Worm (Caenorhabditis elegans) whole organism, L2 larva: ENCODE measurements around the gene vha-19.

Experiments
- F13H6.1 ChIP-seq: sonication (generic microtip); optimal IDR thresholded peaks from 2 replicates; lab custom pipeline; 2016; ENCODE audit warnings: missing genetic modification characterization, missing compliant biosample characterization
- R02D3.7 ChIP-seq: fragments of 150-350 bp; optimal IDR thresholded peaks from 2 replicates; lab custom pipeline; 2014; ENCODE audit warnings: missing biosample characterization, missing genetic modification characterization
- Y55F3AM.14 ChIP-seq: fragments of 200-800 bp; sonication (Bioruptor generic); optimal IDR thresholded peaks from 2 replicates; lab custom pipeline; 2018; ENCODE audit warnings: mild to moderate bottlenecking, missing genetic modification characterization, missing compliant biosample characterization
- ZK546.5 ChIP-seq: sonication (generic microtip); optimal IDR thresholded peaks from 2 replicates; lab custom pipeline; 2017; ENCODE audit warnings: missing biosample characterization, missing genetic modification characterization
- alr-1 ChIP-seq: fragments of 150-350 bp; optimal IDR thresholded peaks from 2 replicates; lab custom pipeline; 2014; ENCODE audit warnings: missing biosample characterization, missing genetic modification characterization
- aly-2 ChIP-seq: fragments of 150-350 bp; optimal IDR thresholded peaks from 2 replicates; lab custom pipeline; 2014; ENCODE audit warnings: missing biosample characterization, missing genetic modification characterization
- ama-1 ChIP-seq: fragments of 150-350 bp; optimal IDR thresholded peaks from 2 replicates; lab custom pipeline; 2018; ENCODE audit warnings: inconsistent platforms
- ceh-16 ChIP-seq: fragments of 150-350 bp; optimal IDR thresholded peaks from 2 replicates; lab custom pipeline; 2014; ENCODE audit warnings: missing biosample characterization, missing genetic modification characterization
- ceh-82 ChIP-seq: fragments of 150-350 bp; optimal IDR thresholded peaks from 2 replicates; lab custom pipeline; 2014; ENCODE audit warnings: missing biosample characterization, missing genetic modification characterization
- dmd-4 ChIP-seq: sonication (generic microtip); optimal IDR thresholded peaks from 2 replicates; lab custom pipeline; 2017; ENCODE audit warnings: missing biosample characterization, missing genetic modification characterization
- egl-27 ChIP-seq: sonication (generic microtip); optimal IDR thresholded peaks from 3 replicates; lab custom pipeline; 2017; ENCODE audit warnings: missing biosample characterization, missing genetic modification reagents, missing genetic modification characterization
- fos-1 ChIP-seq: fragments of 150-350 bp; optimal IDR thresholded peaks from 2 replicates; lab custom pipeline; 2014; ENCODE audit warnings: missing biosample characterization, missing genetic modification characterization
- gmeb-1 ChIP-seq: fragments of 150-350 bp; optimal IDR thresholded peaks from 2 replicates; lab custom pipeline; 2014; ENCODE audit warnings: missing biosample characterization, missing genetic modification characterization
- lin-11 ChIP-seq: fragments of 150-350 bp; sonication (generic microtip); optimal IDR thresholded peaks from 2 replicates; lab custom pipeline; 2014; ENCODE audit warnings: missing biosample characterization, missing genetic modification characterization, inconsistent platforms, mixed read lengths
- lin-13 ChIP-seq: fragments of 150-350 bp; optimal IDR thresholded peaks from 2 replicates; lab custom pipeline; 2014; ENCODE audit warnings: missing biosample characterization, missing genetic modification reagents, missing genetic modification characterization
- mdl-1 ChIP-seq, 2 experiments: fragments of 150-350 bp in 1 of 2; sonication (generic microtip) in 1 of 2; optimal IDR thresholded peaks; 2 replicates each; lab custom pipeline; 2017; ENCODE audit warnings: missing biosample characterization in 2 of 2, missing genetic modification characterization in 2 of 2
- nhr-10 ChIP-seq: sonication (generic microtip); optimal IDR thresholded peaks from 2 replicates; lab custom pipeline; 2017; ENCODE audit warnings: missing biosample characterization, missing genetic modification characterization
- nhr-12 ChIP-seq: fragments of 150-350 bp; optimal IDR thresholded peaks from 2 replicates; lab custom pipeline; 2014; ENCODE audit warnings: missing biosample characterization, missing genetic modification characterization
- nhr-21 ChIP-seq: fragments of 150-350 bp; optimal IDR thresholded peaks from 2 replicates; lab custom pipeline; 2014; ENCODE audit warnings: missing biosample characterization, missing genetic modification characterization
- nhr-25 ChIP-seq: fragments of 150-350 bp; sonication (generic microtip); optimal IDR thresholded peaks from 3 replicates; lab custom pipeline; 2014; ENCODE audit warnings: missing biosample characterization, missing genetic modification characterization
- nhr-6 ChIP-seq: fragments of 150-350 bp; optimal IDR thresholded peaks from 2 replicates; lab custom pipeline; 2014; ENCODE audit warnings: missing biosample characterization, missing genetic modification characterization
- peb-1 ChIP-seq: fragments of 150-350 bp; optimal IDR thresholded peaks from 2 replicates; lab custom pipeline; 2014; ENCODE audit warnings: missing biosample characterization, missing genetic modification characterization
- skn-1 ChIP-seq: sonication (generic microtip); optimal IDR thresholded peaks from 2 replicates; lab custom pipeline; 2017; ENCODE audit warnings: missing biosample characterization, missing genetic modification characterization
- sma-9 ChIP-seq, 2 experiments: fragments of 150-350 bp in 1 of 2; sonication (generic microtip) in 1 of 2; optimal IDR thresholded peaks; 2 replicates each; lab custom pipeline; 2014 to 2016; ENCODE audit warnings: missing genetic modification characterization in 2 of 2, mild to moderate bottlenecking in 1 of 2, missing biosample characterization in 1 of 2, missing compliant biosample characterization in 1 of 2, missing genetic modification reagents in 1 of 2, moderate library complexity in 1 of 2
- snpc-4 ChIP-seq: fragments of 150-350 bp; optimal IDR thresholded peaks from 2 replicates; lab custom pipeline; 2014; ENCODE audit warnings: missing biosample characterization, missing genetic modification characterization
- unc-55 ChIP-seq: fragments of 150-350 bp; sonication (generic microtip); optimal IDR thresholded peaks from 3 replicates; lab custom pipeline; 2014; ENCODE audit warnings: missing biosample characterization, missing genetic modification reagents, missing genetic modification characterization
- ztf-11 ChIP-seq: sonication (generic microtip); optimal IDR thresholded peaks from 2 replicates; lab custom pipeline; 2017; ENCODE audit warnings: missing biosample characterization, missing genetic modification characterization
- ztf-4 ChIP-seq: fragments of 150-350 bp; optimal IDR thresholded peaks from 2 replicates; lab custom pipeline; 2014; ENCODE audit warnings: missing biosample characterization, missing genetic modification characterization

vha-19 gene

ce11 chrIV:3415383-3415782, 46.4 kb downstream of the vha-19 start, which contains the start of gene lgc-9:
TSS of gene lgc-9 (plus strand) at chrIV:3415683.
- TF ChIP-seq nhr-10 (tag; lab: Kevin White, UChicago) (no peak), lin-13 (GFP tag; lab: Kevin White, UChicago) (no peak), egl-27 (tag; lab: Kevin White, UChicago) (no peak), unc-55 (GFP tag; lab: Kevin White, UChicago) (no peak), ZK546.5 (tag; lab: Kevin White, UChicago) (no peak), ceh-16 (no peak), nhr-6 (tag; lab: Kevin White, UChicago) (no peak), ama-1 (lab: Kevin White, UChicago) (no peak), snpc-4 (no peak), ceh-82 (tag; lab: Kevin White, UChicago) (no peak), F13H6.1 (tag; lab: Kevin White, UChicago) (no peak), nhr-21 (tag; lab: Kevin White, UChicago) (no peak), Y55F3AM.14 (GFP tag; lab: Kevin White, UChicago) (no peak), lin-11 (tag; lab: Kevin White, UChicago) (no peak), skn-1 (tag; lab: Kevin White, UChicago) (no peak), fos-1 (tag; lab: Kevin White, UChicago) (no peak), alr-1 (tag; lab: Kevin White, UChicago) (no peak), nhr-12 (tag; lab: Kevin White, UChicago) (no peak), aly-2 (tag; lab: Kevin White, UChicago) (no peak), nhr-25 (tag; lab: Kevin White, UChicago) (no peak)

- no peak for TF ChIP-seq F13H6.1 (tag; lab: Kevin White, UChicago)
- TF ChIP-seq peb-1 (tag; lab: Kevin White, UChicago): no peak
- no peak for TF ChIP-seq aly-2 (tag; lab: Kevin White, UChicago)
- no peak for TF ChIP-seq dmd-4 (tag; lab: Kevin White, UChicago)
- no peak for TF ChIP-seq skn-1 (tag; lab: Kevin White, UChicago)
Measured at ce11 chrIV:3418741-3419140, 49.7 kb downstream of the vha-19 start.

- TF ChIP-seq nhr-25 (tag; lab: Kevin White, UChicago) (no peak), snpc-4 (no peak), ceh-82 (tag; lab: Kevin White, UChicago) (no peak), ztf-4 (tag; lab: Kevin White, UChicago) (no peak), sma-9 (GFP tag; optimal IDR thresholded peaks at IDR 0.05; lab: Kevin White, UChicago) (no peak), sma-9 (tag; optimal IDR thresholded peaks at IDR 0.05; lab: Kevin White, UChicago) (no peak), nhr-10 (tag; lab: Kevin White, UChicago) (no peak), gmeb-1 (tag; lab: Kevin White, UChicago) (no peak), Y55F3AM.14 (GFP tag; lab: Kevin White, UChicago) (no peak), nhr-12 (tag; lab: Kevin White, UChicago) (no peak), mdl-1 (tag; optimal IDR thresholded peaks at IDR 0.05; lab: Kevin White, UChicago) (no peak), ztf-11 (tag; lab: Kevin White, UChicago) (no peak), skn-1 (tag; lab: Kevin White, UChicago) (no peak), alr-1 (tag; lab: Kevin White, UChicago) (no peak), dmd-4 (tag; lab: Kevin White, UChicago) (no peak), unc-55 (GFP tag; lab: Kevin White, UChicago) (no peak), R02D3.7 (tag; lab: Kevin White, UChicago) (no peak)
Measured at ce11 chrIV:3422516-3422915, 53.5 kb downstream of the vha-19 start, which contains the start of gene C04C3.6. TSS of gene C04C3.6 (minus strand) at chrIV:3422616.
